Fruit fly (Drosophila melanogaster): Measurements from ENCODE around the gene kto.

DNA sequence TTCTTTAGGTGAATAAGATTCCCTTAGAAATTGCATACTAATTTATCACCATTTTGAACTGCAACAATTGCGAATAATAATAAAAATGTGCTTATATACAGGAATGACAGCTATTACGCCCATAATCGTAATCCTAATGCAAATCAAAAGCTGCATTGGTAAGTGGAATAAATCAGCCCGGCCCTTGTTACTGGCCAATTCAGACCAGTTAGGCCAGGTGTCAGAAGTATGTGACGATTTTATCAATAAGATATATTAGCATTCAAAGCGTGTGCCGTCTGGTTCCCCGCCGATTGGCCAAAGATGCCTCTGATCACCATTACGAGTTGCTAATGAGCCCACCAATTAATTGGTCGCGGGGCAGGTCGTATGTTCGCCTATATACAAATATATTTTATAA is 23.9 kb upstream of the kto start:
- TF ChIP-seq pan (optimal IDR thresholded peaks at IDR 0.05) (no peak), EcR (GFP tag; optimal IDR thresholded peaks at IDR 0.05) (no peak), psq (optimal IDR thresholded peaks at IDR 0.05) (no peak), CG8478 (optimal IDR thresholded peaks at IDR 0.05) (no peak)
